Worm (Caenorhabditis elegans): ENCODE data around the gene clec-158.
A peak's percentile ranks its signal among the peaks of the same experiment; 100 is the strongest.

ce11 chrIII:6895166-6895565 lies 35.8 kb upstream of the clec-158 start:
- no peak for TF ChIP-seq ces-1 (GFP tag; optimal IDR thresholded peaks at IDR 0.05)
- no peak for TF ChIP-seq lin-39 (tag; optimal IDR thresholded peaks at IDR 0.05)
- TF ChIP-seq dve-1 (tag; optimal IDR thresholded peaks at IDR 0.05; ENCODE audit: insufficient read depth), result peak; percentile 94
- TF ChIP-seq ceh-82 (tag; optimal IDR thresholded peaks at IDR 0.05), result no peak
- TF ChIP-seq F44E2.7 (GFP tag; IDR thresholded peaks at IDR 0.05), result no peak
- no peak for TF ChIP-seq snpc-4 (tag; optimal IDR thresholded peaks at IDR 0.05)

Measured in whole organism, L4 larva.